Worm (Caenorhabditis elegans): ENCODE results near the gene T19C4.5.

The T19C4.5 gene

DNA sequence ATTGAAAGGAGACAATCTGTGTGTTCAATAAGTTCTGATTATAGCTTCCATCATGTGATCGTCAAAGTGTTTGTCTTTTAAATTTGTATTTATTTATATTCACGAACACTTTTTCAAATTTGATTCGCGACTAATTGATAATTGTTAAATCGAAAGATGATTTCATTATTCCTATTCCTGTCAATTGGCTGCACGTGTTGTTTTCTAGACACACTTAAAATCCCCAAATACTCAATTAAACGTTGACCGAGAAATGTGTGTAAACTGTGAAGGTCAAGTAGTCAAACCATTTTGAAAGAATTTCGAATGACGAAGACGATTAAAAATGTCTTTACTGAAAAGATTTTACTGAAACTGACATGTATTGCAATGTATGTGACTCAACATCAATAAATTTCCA, 8.9 kb downstream of the T19C4.5 start:
- TF ChIP-seq nhr-129 (tag; optimal IDR thresholded peaks at IDR 0.05) (no peak), blmp-1 (tag; optimal IDR thresholded peaks at IDR 0.05; ENCODE audit: insufficient read depth) (no peak), nhr-25 (tag; optimal IDR thresholded peaks at IDR 0.05) (peak; percentile 78)

DNA sequence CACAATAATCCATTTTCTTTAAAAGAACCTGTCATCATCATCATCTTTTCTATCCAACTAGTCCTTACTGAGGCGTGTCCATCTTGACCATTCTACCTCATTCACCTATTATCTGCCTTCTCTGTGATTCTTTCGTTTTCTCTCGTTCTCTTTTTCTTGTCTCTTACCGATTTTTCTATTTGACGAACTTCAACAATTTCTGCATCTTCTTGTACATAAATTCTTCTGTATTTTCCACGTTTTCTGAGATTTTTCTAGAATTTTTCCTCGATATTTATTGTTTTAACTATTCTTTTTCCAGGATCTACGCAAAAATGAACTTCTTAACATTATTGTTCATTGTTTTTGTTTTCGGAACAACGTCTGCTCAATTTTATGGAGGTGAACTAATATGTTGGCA, 10.9 kb downstream of the T19C4.5 start, which contains the start of gene cnc-10:
cnc-10 (plus strand) TSS at position 301 of the 400 bp plus-strand sequence.
- no peak for TF ChIP-seq alr-1 (tag; optimal IDR thresholded peaks at IDR 0.05)
- no peak for TF ChIP-seq blmp-1 (tag; optimal IDR thresholded peaks at IDR 0.05; ENCODE audit: insufficient read depth)
- TF ChIP-seq F13H6.1 (tag; optimal IDR thresholded peaks at IDR 0.05): no peak
- no peak for TF ChIP-seq C34F6.9 (tag; optimal IDR thresholded peaks at IDR 0.05)
- peak; percentile 61 for TF ChIP-seq nhr-25 (tag; optimal IDR thresholded peaks at IDR 0.05)
- no peak for TF ChIP-seq nhr-21 (tag; optimal IDR thresholded peaks at IDR 0.05)
- TF ChIP-seq egl-27 (tag; optimal IDR thresholded peaks at IDR 0.05): no peak
- TF ChIP-seq unc-39 (tag; optimal IDR thresholded peaks at IDR 0.05): no peak

DNA sequence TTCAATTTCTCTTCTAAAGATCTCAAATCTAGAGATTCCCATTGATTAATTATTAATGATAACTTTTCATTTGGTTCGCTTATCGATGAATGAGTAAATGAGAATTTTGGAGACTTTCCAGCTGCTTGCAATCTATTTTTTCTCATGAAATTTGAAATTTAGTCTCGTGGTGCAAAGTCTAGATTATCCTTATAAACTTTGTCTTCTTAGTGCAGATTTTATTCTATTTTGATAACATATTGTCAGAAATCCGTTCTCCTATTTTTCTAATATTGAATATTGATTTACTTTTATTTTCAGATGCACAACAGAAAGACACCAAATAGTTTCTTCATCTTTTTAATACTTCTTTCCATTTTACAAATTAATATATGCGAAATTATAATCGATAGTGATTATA, 19.0 kb downstream of the T19C4.5 start, which contains the start of gene lgc-49:
lgc-49 (plus strand) TSS at position 301 of the 400 bp plus-strand sequence.
- TF ChIP-seq lin-11 (tag; optimal IDR thresholded peaks at IDR 0.05): no peak
- no peak for TF ChIP-seq nhr-10 (tag; optimal IDR thresholded peaks at IDR 0.05)
- TF ChIP-seq nhr-21 (tag; optimal IDR thresholded peaks at IDR 0.05): no peak
- no peak for TF ChIP-seq sma-9 (GFP tag; optimal IDR thresholded peaks at IDR 0.05)
- no peak for TF ChIP-seq sma-9 (tag; optimal IDR thresholded peaks at IDR 0.05)
- TF ChIP-seq nhr-77 (tag; optimal IDR thresholded peaks at IDR 0.05): no peak
- TF ChIP-seq mdl-1 (tag; optimal IDR thresholded peaks at IDR 0.05): no peak
- no peak for TF ChIP-seq elt-1 (tag; optimal IDR thresholded peaks at IDR 0.05)
- TF ChIP-seq nhr-12 (tag; optimal IDR thresholded peaks at IDR 0.05): no peak
- TF ChIP-seq unc-62 (GFP tag; optimal IDR thresholded peaks at IDR 0.05): no peak

DNA sequence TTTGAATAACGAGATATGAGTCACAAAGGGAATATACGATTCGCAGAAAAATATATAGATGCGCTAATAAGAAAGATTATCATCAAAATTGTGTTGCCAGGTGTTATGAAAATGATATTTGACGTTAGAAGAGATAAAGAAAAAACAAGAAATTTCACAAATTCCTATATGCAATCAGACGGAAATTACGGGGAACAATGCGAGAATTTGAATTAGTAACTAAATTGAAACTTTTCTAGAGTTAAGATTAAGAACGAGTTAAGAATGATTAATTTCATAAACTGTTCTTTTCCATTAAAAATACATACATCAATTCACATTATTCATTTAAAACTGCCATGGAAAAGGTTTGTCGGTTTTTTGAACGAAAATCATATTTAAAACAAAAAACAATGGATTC, 24.1 kb downstream of the T19C4.5 start, which contains the start of gene clc-6:
clc-6 (minus strand) TSS at position 101 of the 400 bp plus-strand sequence.
- TF ChIP-seq unc-39 (tag; optimal IDR thresholded peaks at IDR 0.05) (no peak), ztf-1 (GFP tag; conservative IDR thresholded peaks at IDR 0.05) (no peak), elt-3 (tag; optimal IDR thresholded peaks at IDR 0.05) (no peak), ceh-82 (tag; optimal IDR thresholded peaks at IDR 0.05) (no peak), egl-27 (tag; optimal IDR thresholded peaks at IDR 0.05) (no peak)

DNA sequence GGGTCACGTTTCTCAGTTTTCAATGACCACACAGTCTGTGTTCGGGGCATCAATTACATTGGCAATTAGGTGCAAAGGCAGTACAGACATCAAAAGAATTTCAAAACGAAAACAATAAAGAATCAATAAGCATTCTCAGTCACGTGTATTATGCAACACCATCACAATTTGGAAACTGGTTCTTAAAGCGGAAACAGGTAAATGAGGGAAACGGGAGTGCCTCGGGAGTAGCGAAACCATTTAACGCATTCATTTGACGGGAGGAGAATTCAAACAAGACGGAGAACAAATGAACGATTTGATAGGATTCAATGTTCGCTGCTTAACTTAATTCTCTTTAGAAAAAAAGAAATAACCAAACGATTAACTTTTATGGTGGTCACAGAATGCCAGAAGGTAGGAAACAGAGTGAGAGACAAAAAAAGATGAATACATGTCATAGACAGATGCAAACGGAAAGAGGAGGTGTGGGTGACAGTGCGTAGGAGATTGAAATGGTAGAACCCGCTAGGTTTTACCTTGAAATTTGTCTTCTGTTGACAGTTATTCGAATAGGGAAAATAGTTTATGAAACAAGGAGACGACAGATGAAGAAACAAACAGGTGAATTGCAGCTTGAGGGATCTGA, 24.7 kb downstream of the T19C4.5 start:
- TF ChIP-seq sma-9 (GFP tag; optimal IDR thresholded peaks at IDR 0.05) (peak; percentile 49), sma-9 (tag; optimal IDR thresholded peaks at IDR 0.05) (no peak), ceh-16 (tag; optimal IDR thresholded peaks at IDR 0.05) (peak; percentile 46), alr-1 (tag; optimal IDR thresholded peaks at IDR 0.05) (no peak), blmp-1 (tag; optimal IDR thresholded peaks at IDR 0.05; ENCODE audit: insufficient read depth) (peak; percentile 8), nhr-6 (tag; optimal IDR thresholded peaks at IDR 0.05) (peak; percentile 31), nhr-25 (tag; optimal IDR thresholded peaks at IDR 0.05) (peak; percentile 72), F13H6.1 (tag; optimal IDR thresholded peaks at IDR 0.05) (peak; percentile 30), sem-4 (tag; optimal IDR thresholded peaks at IDR 0.05) (peak; percentile 41), nhr-129 (tag; optimal IDR thresholded peaks at IDR 0.05) (peak; percentile 31), Y55F3AM.14 (GFP tag; optimal IDR thresholded peaks at IDR 0.05) (no peak), crh-2 (tag; optimal IDR thresholded peaks at IDR 0.05) (peak; percentile 45), fos-1 (tag; optimal IDR thresholded peaks at IDR 0.05) (peak; percentile 5), mbf-1 (tag; optimal IDR thresholded peaks at IDR 0.05) (no peak), R02D3.7 (tag; optimal IDR thresholded peaks at IDR 0.05) (no peak)

DNA sequence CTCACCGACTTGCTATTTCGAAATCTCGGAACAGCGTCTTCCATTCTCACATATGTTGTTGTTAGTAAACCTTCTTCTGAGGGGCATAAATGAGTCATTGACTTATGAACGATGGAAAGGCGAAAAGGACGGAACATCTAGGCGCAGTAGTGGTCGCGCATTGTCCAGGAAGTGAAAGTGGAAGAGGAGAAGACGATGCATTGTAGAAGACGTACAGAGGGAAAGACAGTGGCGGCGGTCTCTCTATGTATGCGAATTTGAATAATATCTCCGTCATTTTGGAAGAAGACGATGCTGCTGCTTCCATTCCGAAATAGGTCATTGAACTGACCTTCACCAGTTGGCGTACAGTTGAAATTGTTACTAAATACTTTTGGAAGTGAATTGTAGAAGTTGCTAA, 26.1 kb downstream of the T19C4.5 start:
- TF ChIP-seq peb-1 (tag; optimal IDR thresholded peaks at IDR 0.05) (no peak), C34F6.9 (tag; optimal IDR thresholded peaks at IDR 0.05) (no peak), dmd-4 (tag; optimal IDR thresholded peaks at IDR 0.05) (no peak), fos-1 (tag; optimal IDR thresholded peaks at IDR 0.05) (no peak), skn-1 (tag; optimal IDR thresholded peaks at IDR 0.05) (no peak), nhr-6 (tag; optimal IDR thresholded peaks at IDR 0.05) (no peak), nhr-12 (tag; optimal IDR thresholded peaks at IDR 0.05) (no peak), nhr-237 (tag; optimal IDR thresholded peaks at IDR 0.05) (no peak), zag-1 (tag; optimal IDR thresholded peaks at IDR 0.05) (no peak), blmp-1 (tag; optimal IDR thresholded peaks at IDR 0.05; ENCODE audit: insufficient read depth) (peak; percentile 67), ceh-16 (tag; optimal IDR thresholded peaks at IDR 0.05) (peak; percentile 53)
